Worm (Caenorhabditis elegans) whole organism, young adult: ENCODE results near the gene dhs-8.

Source experiments
- B0019.2 ChIP-seq: fragments of 200-800 bp; sonication (Bioruptor generic); conservative IDR thresholded peaks from 2 replicates; pipeline ENCODE4 v1.3.6; 2022; ENCODE audit warnings: missing genetic modification reagents, missing genetic modification characterization, missing compliant biosample characterization
- B0261.1 ChIP-seq: sonication (generic microtip); optimal IDR thresholded peaks from 2 replicates; lab custom pipeline; 2016; ENCODE audit warnings: mild to moderate bottlenecking, missing genetic modification characterization, moderate library complexity, missing compliant biosample characterization
- B0336.3 ChIP-seq: fragments of 200-800 bp; sonication (Bioruptor generic); IDR thresholded peaks from 2 replicates; pipeline ENCODE4 v1.3.6; 2022; ENCODE audit warnings: missing genetic modification characterization, missing compliant biosample characterization
- F39B2.1 ChIP-seq: fragments of 200-800 bp; sonication (Bioruptor generic); IDR thresholded peaks from 2 replicates; pipeline ENCODE4 v1.3.6; 2022; ENCODE audit warnings: missing genetic modification reagents, missing genetic modification characterization, missing compliant biosample characterization
- K12H6.12 ChIP-seq: fragments of 200-800 bp; sonication (Bioruptor generic); optimal IDR thresholded peaks from 2 replicates; lab custom pipeline; 2018; ENCODE audit warnings: mild to moderate bottlenecking, missing genetic modification characterization, missing compliant biosample characterization
- T07F8.4 ChIP-seq: sonication (generic microtip); optimal IDR thresholded peaks from 2 replicates; lab custom pipeline; 2016; ENCODE audit warnings: mild to moderate bottlenecking, missing genetic modification characterization, moderate library complexity, missing compliant biosample characterization
- T26A5.8 ChIP-seq: sonication (generic microtip); optimal IDR thresholded peaks from 2 replicates; lab custom pipeline; 2016; ENCODE audit warnings: missing genetic modification characterization, missing compliant biosample characterization
- Y53F4B.3 ChIP-seq: fragments of 200-800 bp; sonication (Bioruptor generic); IDR thresholded peaks from 2 replicates; pipeline ENCODE4 v1.3.6; 2022; ENCODE audit warnings: missing genetic modification reagents, missing genetic modification characterization, missing compliant biosample characterization
- Y53G8AR.9 ChIP-seq: fragments of 200-800 bp; sonication (Bioruptor generic); conservative IDR thresholded peaks from 2 replicates; pipeline ENCODE4 v1.3.6; 2022; ENCODE audit warnings: missing genetic modification reagents, missing genetic modification characterization, missing compliant biosample characterization
- Y67H2A.10 ChIP-seq: fragments of 200-800 bp; sonication (Bioruptor generic); conservative IDR thresholded peaks from 2 replicates; pipeline ENCODE4 v1.3.6; 2022; ENCODE audit warnings: missing genetic modification reagents, missing genetic modification characterization, missing compliant biosample characterization
- Y95B8A.8 ChIP-seq: fragments of 200-800 bp; sonication (Bioruptor generic); IDR thresholded peaks from 2 replicates; pipeline ENCODE4 v1.3.6; 2022; ENCODE audit warnings: missing genetic modification reagents, missing genetic modification characterization, missing compliant biosample characterization
- atf-7 ChIP-seq: sonication (generic microtip); optimal IDR thresholded peaks from 2 replicates; lab custom pipeline; 2017; ENCODE audit warnings: mild to moderate bottlenecking, missing genetic modification characterization, missing compliant biosample characterization
- ccch-3 ChIP-seq: fragments of 200-800 bp; sonication (Bioruptor generic); optimal IDR thresholded peaks from 2 replicates; lab custom pipeline; 2018; ENCODE audit warnings: mild to moderate bottlenecking, missing genetic modification characterization, missing compliant biosample characterization
- ceh-27 ChIP-seq: fragments of 200-800 bp; sonication (Bioruptor generic); optimal IDR thresholded peaks from 2 replicates; lab custom pipeline; 2018; ENCODE audit warnings: mild to moderate bottlenecking, missing genetic modification characterization, moderate library complexity, missing compliant biosample characterization
- ceh-40 ChIP-seq: fragments of 200-800 bp; sonication (Bioruptor generic); IDR thresholded peaks from 2 replicates; pipeline ENCODE4 v1.3.6; 2022; ENCODE audit warnings: missing genetic modification characterization, missing compliant biosample characterization
- ceh-79 ChIP-seq: sonication (generic microtip); optimal IDR thresholded peaks from 2 replicates; lab custom pipeline; 2017; ENCODE audit warnings: mild to moderate bottlenecking, missing genetic modification characterization, missing compliant biosample characterization
- die-1 ChIP-seq: sonication (generic microtip); optimal IDR thresholded peaks from 2 replicates; lab custom pipeline; 2016; ENCODE audit warnings: missing genotype, mild to moderate bottlenecking, missing genetic modification characterization, missing compliant biosample characterization
- dpff-1 ChIP-seq: sonication (generic microtip); optimal IDR thresholded peaks from 2 replicates; lab custom pipeline; 2017; ENCODE audit warnings: mild to moderate bottlenecking, missing genetic modification characterization, missing compliant biosample characterization
- egl-18 ChIP-seq: fragments of 200-800 bp; sonication (Bioruptor generic); IDR thresholded peaks from 2 replicates; pipeline ENCODE4 v1.3.6; 2022; ENCODE audit warnings: missing genetic modification reagents, missing genetic modification characterization, missing compliant biosample characterization
- ekl-4 ChIP-seq: fragments of 200-800 bp; sonication (Bioruptor generic); IDR thresholded peaks from 2 replicates; pipeline ENCODE4 v1.3.6; 2022; ENCODE audit warnings: missing genetic modification reagents, missing genetic modification characterization, missing compliant biosample characterization
- ets-4 ChIP-seq: fragments of 200-800 bp; sonication (Bioruptor generic); optimal IDR thresholded peaks from 2 replicates; lab custom pipeline; 2018; ENCODE audit warnings: mild to moderate bottlenecking, missing genetic modification characterization, missing compliant biosample characterization
- him-1 ChIP-seq: sonication (generic microtip); optimal IDR thresholded peaks from 2 replicates; lab custom pipeline; 2016; ENCODE audit warnings: missing genotype, missing genetic modification reagents, missing genetic modification characterization, missing compliant biosample characterization
- hlh-26 ChIP-seq: fragments of 200-800 bp; sonication (Bioruptor generic); conservative IDR thresholded peaks from 2 replicates; pipeline ENCODE4 v1.3.6; 2022; ENCODE audit warnings: missing genetic modification reagents, missing genetic modification characterization, missing compliant biosample characterization
- hrde-1 ChIP-seq: sonication (generic microtip); optimal IDR thresholded peaks from 2 replicates; lab custom pipeline; 2016; ENCODE audit warnings: missing genetic modification characterization, mild to moderate bottlenecking, missing compliant biosample characterization, moderate library complexity, missing genotype, missing genetic modification reagents, borderline replicate concordance
- hsf-1 ChIP-seq: fragments of 200-800 bp; sonication (Bioruptor generic); IDR thresholded peaks from 2 replicates; pipeline ENCODE4 v1.3.6; 2022; ENCODE audit warnings: missing genetic modification reagents, missing genetic modification characterization, missing compliant biosample characterization
- lin-35 ChIP-seq, 3 experiments: fragments of 150-350 bp in 2 of 3; sonication (generic microtip) in 1 of 3; optimal IDR thresholded peaks; 2 replicates each; lab custom pipeline; 2014 to 2018; ENCODE audit warnings: missing biosample characterization in 3 of 3, missing genetic modification characterization in 3 of 3, missing genetic modification reagents in 3 of 3
- lsy-27 ChIP-seq: sonication (generic microtip); optimal IDR thresholded peaks from 2 replicates; lab custom pipeline; 2017; ENCODE audit warnings: missing genetic modification characterization, mild to moderate bottlenecking, missing compliant biosample characterization, antibody characterized with exemption, missing genotype, borderline replicate concordance; ENCODE audit not compliant: insufficient read depth
- madf-3 ChIP-seq: fragments of 200-800 bp; sonication (Bioruptor generic); IDR thresholded peaks from 2 replicates; pipeline ENCODE4 v1.3.6; 2022; ENCODE audit warnings: missing genetic modification reagents, missing genetic modification characterization, missing compliant biosample characterization
- madf-6 ChIP-seq: fragments of 200-800 bp; sonication (Bioruptor generic); IDR thresholded peaks from 2 replicates; pipeline ENCODE4 v1.3.6; 2022; ENCODE audit warnings: missing genetic modification reagents, missing genetic modification characterization, missing compliant biosample characterization
- mcd-1 ChIP-seq: fragments of 200-800 bp; sonication (Bioruptor generic); IDR thresholded peaks from 2 replicates; pipeline ENCODE4 v1.3.6; 2022; ENCODE audit warnings: missing genetic modification reagents, missing genetic modification characterization, missing compliant biosample characterization
- mel-28 ChIP-seq: sonication (generic microtip); optimal IDR thresholded peaks from 2 replicates; lab custom pipeline; 2016; ENCODE audit warnings: borderline replicate concordance, mild to moderate bottlenecking, missing genetic modification characterization, missing compliant biosample characterization
- pha-4 ChIP-seq: fragments of 150-350 bp; sonication (generic microtip); optimal IDR thresholded peaks from 2 replicates; lab custom pipeline; 2014; ENCODE audit warnings: missing biosample characterization, missing genetic modification reagents, missing genetic modification characterization
- rcor-1 ChIP-seq: fragments of 200-800 bp; sonication (Bioruptor generic); IDR thresholded peaks from 2 replicates; pipeline ENCODE4 v1.3.6; 2022; ENCODE audit warnings: missing genetic modification reagents, missing genetic modification characterization, missing compliant biosample characterization
- rec-8 ChIP-seq, 2 experiments: sonication (generic microtip); optimal IDR thresholded peaks; 2 replicates each; lab custom pipeline; 2016; ENCODE audit warnings: mild to moderate bottlenecking in 2 of 2, missing genetic modification characterization in 2 of 2, missing genetic modification reagents in 2 of 2, missing genotype in 2 of 2, missing biosample characterization in 1 of 2, missing compliant biosample characterization in 1 of 2, moderate library complexity in 1 of 2
- rpc-1 ChIP-seq, 2 experiments: fragments of 150-350 bp in 1 of 2; sonication (generic microtip) in 1 of 2; optimal IDR thresholded peaks; 2 replicates each; lab custom pipeline; 2014 to 2018; ENCODE audit warnings: missing biosample characterization in 1 of 2, missing genetic modification characterization in 1 of 2, missing genetic modification reagents in 1 of 2, missing genotype in 1 of 2
- sea-2 ChIP-seq: fragments of 200-800 bp; sonication (Bioruptor generic); IDR thresholded peaks from 2 replicates; pipeline ENCODE4 v1.3.6; 2022; ENCODE audit warnings: missing genetic modification characterization, missing compliant biosample characterization
- snpc-1.1 ChIP-seq: sonication (generic microtip); optimal IDR thresholded peaks from 2 replicates; lab custom pipeline; 2017; ENCODE audit warnings: missing genetic modification characterization, mild to moderate bottlenecking, missing compliant biosample characterization, antibody characterized with exemption, moderate library complexity, missing genotype, missing genetic modification reagents; ENCODE audit not compliant: insufficient read depth
- snpc-3.4 ChIP-seq: sonication (generic microtip); optimal IDR thresholded peaks from 2 replicates; lab custom pipeline; 2017; ENCODE audit warnings: missing genetic modification characterization, mild to moderate bottlenecking, missing compliant biosample characterization, antibody characterized with exemption, moderate library complexity, missing genotype, missing genetic modification reagents
- sptf-2 ChIP-seq: fragments of 200-800 bp; sonication (Bioruptor generic); optimal IDR thresholded peaks from 2 replicates; lab custom pipeline; 2018; ENCODE audit warnings: mild to moderate bottlenecking, missing genetic modification characterization, missing compliant biosample characterization
- tbx-9 ChIP-seq: sonication (generic microtip); optimal IDR thresholded peaks from 2 replicates; lab custom pipeline; 2016; ENCODE audit warnings: borderline replicate concordance, missing genetic modification characterization, inconsistent platforms, missing compliant biosample characterization
- unc-130 ChIP-seq: sonication (generic microtip); optimal IDR thresholded peaks from 2 replicates; lab custom pipeline; 2016; ENCODE audit warnings: missing genetic modification reagents, missing genetic modification characterization, missing compliant biosample characterization
- xnd-1 ChIP-seq: sonication (generic microtip); optimal IDR thresholded peaks from 2 replicates; lab custom pipeline; 2016; ENCODE audit warnings: missing genotype, missing genetic modification reagents, missing genetic modification characterization, missing compliant biosample characterization
- zim-3 ChIP-seq: sonication (generic microtip); optimal IDR thresholded peaks from 2 replicates; lab custom pipeline; 2017; ENCODE audit warnings: mild to moderate bottlenecking, missing genetic modification characterization, moderate library complexity, missing compliant biosample characterization
- ztf-25 ChIP-seq: fragments of 200-800 bp; sonication (Bioruptor generic); IDR thresholded peaks from 2 replicates; pipeline ENCODE4 v1.3.6; 2022; ENCODE audit warnings: missing genetic modification reagents, missing genetic modification characterization, missing compliant biosample characterization
- ztf-26 ChIP-seq: sonication (generic microtip); optimal IDR thresholded peaks from 2 replicates; lab custom pipeline; 2017; ENCODE audit warnings: missing genetic modification characterization, missing compliant biosample characterization
- ztf-28 ChIP-seq: fragments of 200-800 bp; sonication (Bioruptor generic); IDR thresholded peaks from 2 replicates; pipeline ENCODE4 v1.3.6; 2022; ENCODE audit warnings: missing genetic modification reagents, missing genetic modification characterization, missing compliant biosample characterization
- ztf-6 ChIP-seq: fragments of 200-800 bp; sonication (Bioruptor generic); IDR thresholded peaks from 2 replicates; pipeline ENCODE4 v1.3.6; 2022; ENCODE audit warnings: missing genetic modification reagents, missing genetic modification characterization, missing compliant biosample characterization

The dhs-8 gene

ce11 chrII:14496809-14497208 lies 1.0 kb upstream of the dhs-8 start:
- TF ChIP-seq T26A5.8 (tag; lab: Kevin White, UChicago) (peak; percentile 16), hrde-1 (tag; lab: Kevin White, UChicago) (peak; percentile 80), hsf-1 (peak; percentile 71; the same call in 1 of the 2 replicates), tbx-9 (tag; lab: Kevin White, UChicago) (peak; percentile 59), ceh-40 (GFP tag; lab: Robert Waterston, UW) (peak; percentile 85), dpff-1 (no peak), zim-3 (peak; percentile 96), mel-28 (tag; lab: Kevin White, UChicago) (peak; percentile 83), pha-4 (tag; lab: Kevin White, UChicago) (no peak), K12H6.12 (tag; lab: Kevin White, UChicago) (peak; percentile 87), hlh-26 (no peak), unc-130 (GFP tag; lab: Kevin White, UChicago) (peak; percentile 57), madf-3 (0 out of 2 replicates have a peak, but pooled peaks have one; percentile 11), rpc-1 (optimal IDR thresholded peaks at IDR 0.05; lab: Kevin White, UChicago) (peak; percentile 93), rpc-1 (tag; optimal IDR thresholded peaks at IDR 0.05; lab: Kevin White, UChicago) (peak; percentile 98), Y53F4B.3 (GFP tag; lab: Robert Waterston, UW) (no peak; the same call in 1 of the 2 replicates), sea-2 (GFP tag; lab: Robert Waterston, UW) (peak; percentile 86; the same call in 1 of the 2 replicates), ekl-4 (peak; percentile 89), lsy-27 (tag; lab: Kevin White, UChicago) (peak; percentile 58), egl-18 (GFP tag; lab: Robert Waterston, UW) (no peak), sptf-2 (GFP tag; lab: Kevin White, UChicago) (peak; percentile 86), ztf-28 (GFP tag; lab: Robert Waterston, UW) (peak; percentile 63; the same call in 1 of the 2 replicates), B0336.3 (GFP tag; lab: Robert Waterston, UW) (peak; percentile 87), ets-4 (GFP tag; lab: Kevin White, UChicago) (peak; percentile 64), ceh-79 (tag; lab: Kevin White, UChicago) (peak; percentile 58), mcd-1 (GFP tag; lab: Robert Waterston, UW) (peak; percentile 71), F39B2.1 (no peak), ccch-3 (GFP tag; lab: Kevin White, UChicago) (no peak), rcor-1 (peak; percentile 87), xnd-1 (tag; lab: Kevin White, UChicago) (no peak), ceh-27 (GFP tag; lab: Kevin White, UChicago) (peak; percentile 90), him-1 (tag; lab: Kevin White, UChicago) (peak; percentile 95), madf-6 (GFP tag; lab: Robert Waterston, UW) (peak; percentile 78), B0261.1 (tag; lab: Kevin White, UChicago) (peak; percentile 93), ztf-26 (tag; lab: Kevin White, UChicago) (peak; percentile 91), ztf-25 (GFP tag; lab: Robert Waterston, UW) (peak; percentile 93), T07F8.4 (peak; percentile 91), lin-35 (GFP tag; optimal IDR thresholded peaks at IDR 0.05; lab: Kevin White, UChicago) (peak in 1 of 3 experiments; percentile 79), B0019.2 (GFP tag; lab: Robert Waterston, UW) (peak; percentile 42; the same call in 1 of the 2 replicates), atf-7 (peak; percentile 86), ztf-6 (GFP tag; lab: Robert Waterston, UW) (peak; percentile 77; the same call in 1 of the 2 replicates), Y53G8AR.9 (GFP tag; lab: Robert Waterston, UW) (peak; percentile 84), snpc-1.1 (peak; percentile 86), Y95B8A.8 (GFP tag; lab: Robert Waterston, UW) (peak; percentile 77; the same call in 1 of the 2 replicates), snpc-3.4 (tag; lab: Kevin White, UChicago) (peak; percentile 85), rec-8 (tag; optimal IDR thresholded peaks at IDR 0.05; lab: Kevin White, UChicago) (peak; percentile 86 to 91), Y67H2A.10 (GFP tag; lab: Robert Waterston, UW) (peak; percentile 36; the same call in 1 of the 2 replicates), die-1 (peak; percentile 96)
